Worm (Caenorhabditis elegans) whole organism, L4 larva: ENCODE data around the gene F45D3.1.

Source experiments
- F10B5.3 ChIP-seq: sonication (generic microtip); optimal IDR thresholded peaks from 2 replicates; lab custom pipeline; 2016; ENCODE audit warnings: mild to moderate bottlenecking, missing genetic modification characterization, missing compliant biosample characterization
- F26F4.8 ChIP-seq: fragments of 200-800 bp; sonication (Bioruptor generic); conservative IDR thresholded peaks from 2 replicates; pipeline ENCODE4 v1.3.6; 2022; ENCODE audit warnings: missing genetic modification characterization, missing compliant biosample characterization
- F44E2.7 ChIP-seq: fragments of 200-800 bp; sonication (Bioruptor generic); IDR thresholded peaks from 2 replicates; pipeline ENCODE4 v2.1.2; 2022; ENCODE audit warnings: missing genetic modification characterization, missing compliant biosample characterization
- F49E8.2 ChIP-seq: sonication (generic microtip); optimal IDR thresholded peaks from 2 replicates; lab custom pipeline; 2016; ENCODE audit warnings: missing compliant biosample characterization, mild to moderate bottlenecking, missing genetic modification characterization, borderline replicate concordance
- T20F7.1 ChIP-seq: fragments of 200-800 bp; sonication (Bioruptor generic); optimal IDR thresholded peaks from 2 replicates; lab custom pipeline; 2018; ENCODE audit warnings: mild to moderate bottlenecking, missing genetic modification characterization, missing compliant biosample characterization
- T26A8.4 ChIP-seq: fragments of 200-800 bp; sonication (Bioruptor generic); IDR thresholded peaks from 2 replicates; pipeline ENCODE4 v1.3.6; 2022; ENCODE audit warnings: missing genetic modification characterization, missing compliant biosample characterization
- Y48G9A.11 ChIP-seq: fragments of 200-800 bp; sonication (Bioruptor generic); IDR thresholded peaks from 2 replicates; pipeline ENCODE4 v1.3.6; 2022; ENCODE audit warnings: missing genetic modification reagents, missing genetic modification characterization, missing compliant biosample characterization
- Y5F2A.4 ChIP-seq: fragments of 200-800 bp; sonication (Bioruptor generic); optimal IDR thresholded peaks from 2 replicates; lab custom pipeline; 2018; ENCODE audit warnings: mild to moderate bottlenecking, missing genetic modification characterization, missing compliant biosample characterization
- Y75B8A.6 ChIP-seq: fragments of 200-800 bp; sonication (Bioruptor generic); IDR thresholded peaks from 2 replicates; pipeline ENCODE4 v1.3.6; 2022; ENCODE audit warnings: missing genetic modification reagents, missing genetic modification characterization, missing compliant biosample characterization
- ZK337.2 ChIP-seq: fragments of 200-800 bp; sonication (Bioruptor generic); IDR thresholded peaks from 2 replicates; pipeline ENCODE4 v1.3.6; 2022; ENCODE audit warnings: missing genetic modification reagents, missing genetic modification characterization, missing compliant biosample characterization
- ZK546.5 ChIP-seq, 2 experiments: sonication (generic microtip); optimal IDR thresholded peaks; 2 replicates each; lab custom pipeline; 2017; ENCODE audit warnings: missing biosample characterization in 2 of 2, missing genetic modification characterization in 2 of 2
- ama-1 ChIP-seq: fragments of 150-350 bp; optimal IDR thresholded peaks from 2 replicates; lab custom pipeline; 2014; ENCODE audit warnings: inconsistent platforms, mixed read lengths
- ceh-20 ChIP-seq: fragments of 200-800 bp; sonication (Bioruptor generic); IDR thresholded peaks from 2 replicates; pipeline ENCODE4 v1.3.6; 2022; ENCODE audit warnings: missing genetic modification reagents, missing genetic modification characterization, missing compliant biosample characterization
- ceh-32 ChIP-seq: sonication (generic microtip); optimal IDR thresholded peaks from 2 replicates; lab custom pipeline; 2016; ENCODE audit warnings: mild to moderate bottlenecking, missing genetic modification characterization, missing compliant biosample characterization; ENCODE audit not compliant: poor library complexity
- ceh-44 ChIP-seq: fragments of 200-800 bp; sonication (Bioruptor generic); IDR thresholded peaks from 2 replicates; pipeline ENCODE4 v1.3.6; 2022; ENCODE audit warnings: missing genetic modification reagents, missing genetic modification characterization, missing compliant biosample characterization
- ceh-62 ChIP-seq: sonication (generic microtip); optimal IDR thresholded peaks from 2 replicates; lab custom pipeline; 2017; ENCODE audit warnings: missing biosample characterization, missing genetic modification characterization
- cey-2 ChIP-seq: sonication (generic microtip); optimal IDR thresholded peaks from 3 replicates; lab custom pipeline; 2017; ENCODE audit warnings: missing genetic modification characterization, mild to moderate bottlenecking, missing compliant biosample characterization, antibody characterized with exemption, borderline replicate concordance; ENCODE audit not compliant: insufficient read depth
- ctbp-1 ChIP-seq: fragments of 200-800 bp; sonication (Bioruptor generic); IDR thresholded peaks from 2 replicates; pipeline ENCODE4 v1.3.6; 2022; ENCODE audit warnings: missing genetic modification reagents, missing genetic modification characterization, missing compliant biosample characterization
- dmd-6 ChIP-seq: fragments of 200-800 bp; sonication (Bioruptor generic); IDR thresholded peaks from 2 replicates; pipeline ENCODE4 v1.3.6; 2022; ENCODE audit warnings: missing genetic modification reagents, missing genetic modification characterization, missing compliant biosample characterization
- dmd-9 ChIP-seq: fragments of 200-800 bp; sonication (Bioruptor generic); IDR thresholded peaks from 2 replicates; pipeline ENCODE4 v1.3.6; 2022; ENCODE audit warnings: missing genetic modification reagents, missing genetic modification characterization, missing compliant biosample characterization
- egl-27 ChIP-seq: sonication (generic microtip); optimal IDR thresholded peaks from 3 replicates; lab custom pipeline; 2017; ENCODE audit warnings: missing biosample characterization, missing genetic modification reagents, missing genetic modification characterization
- hlh-11 ChIP-seq: fragments of 200-800 bp; sonication (Bioruptor generic); optimal IDR thresholded peaks from 2 replicates; lab custom pipeline; 2018; ENCODE audit warnings: mild to moderate bottlenecking, missing genetic modification characterization, missing compliant biosample characterization
- hlh-30 ChIP-seq: sonication (generic microtip); optimal IDR thresholded peaks from 2 replicates; lab custom pipeline; 2017; ENCODE audit warnings: antibody characterized with exemption, mild to moderate bottlenecking, missing genetic modification characterization, missing compliant biosample characterization; ENCODE audit not compliant: insufficient read depth
- lin-13 ChIP-seq: fragments of 150-350 bp; optimal IDR thresholded peaks from 2 replicates; lab custom pipeline; 2014; ENCODE audit warnings: missing biosample characterization, missing genetic modification reagents, missing genetic modification characterization
- lin-29 ChIP-seq: fragments of 200-800 bp; sonication (Bioruptor generic); IDR thresholded peaks from 2 replicates; pipeline ENCODE4 v1.3.6; 2022; ENCODE audit warnings: missing genetic modification reagents, missing genetic modification characterization, missing compliant biosample characterization
- lin-39 ChIP-seq: fragments of 150-350 bp; optimal IDR thresholded peaks from 2 replicates; lab custom pipeline; 2014; ENCODE audit warnings: missing biosample characterization, missing genetic modification reagents, missing genetic modification characterization
- madf-5 ChIP-seq, 2 experiments: fragments of 200-800 bp; sonication (Bioruptor generic); IDR thresholded peaks; 2 replicates each; pipeline ENCODE4 v1.3.6; 2022; ENCODE audit warnings: missing compliant biosample characterization in 2 of 2, missing genetic modification characterization in 2 of 2
- mdt-29 ChIP-seq: fragments of 200-800 bp; sonication (Bioruptor generic); IDR thresholded peaks from 2 replicates; pipeline ENCODE4 v1.3.6; 2022; ENCODE audit warnings: missing genetic modification reagents, missing genetic modification characterization, missing compliant biosample characterization
- mep-1 ChIP-seq: fragments of 150-350 bp; sonication (generic microtip); optimal IDR thresholded peaks from 3 replicates; lab custom pipeline; 2014; ENCODE audit warnings: missing biosample characterization, missing genetic modification characterization
- mes-2 ChIP-seq: sonication (generic microtip); optimal IDR thresholded peaks from 2 replicates; lab custom pipeline; 2016; ENCODE audit warnings: missing genotype, mild to moderate bottlenecking, missing genetic modification characterization, missing compliant biosample characterization; ENCODE audit not compliant: poor library complexity, severe bottlenecking
- nhr-102 ChIP-seq: sonication (generic microtip); optimal IDR thresholded peaks from 2 replicates; lab custom pipeline; 2016; ENCODE audit warnings: mild to moderate bottlenecking, missing genetic modification characterization, moderate library complexity, missing compliant biosample characterization
- nhr-11 ChIP-seq: fragments of 150-350 bp; optimal IDR thresholded peaks from 2 replicates; lab custom pipeline; 2014; ENCODE audit warnings: missing biosample characterization, missing genetic modification characterization
- nhr-48 ChIP-seq: sonication (generic microtip); optimal IDR thresholded peaks from 2 replicates; lab custom pipeline; 2016; ENCODE audit warnings: mild to moderate bottlenecking, missing genetic modification characterization, missing compliant biosample characterization
- nhr-6 ChIP-seq: fragments of 150-350 bp; optimal IDR thresholded peaks from 2 replicates; lab custom pipeline; 2014; ENCODE audit warnings: missing biosample characterization, missing genetic modification characterization
- nhr-76 ChIP-seq: fragments of 150-350 bp; optimal IDR thresholded peaks from 2 replicates; lab custom pipeline; 2014; ENCODE audit warnings: missing biosample characterization, missing genetic modification characterization
- nhr-77 ChIP-seq: fragments of 150-350 bp; optimal IDR thresholded peaks from 2 replicates; lab custom pipeline; 2014; ENCODE audit warnings: missing biosample characterization, missing genetic modification characterization
- pha-4 ChIP-seq, 2 experiments: fragments of 150-350 bp in 1 of 2; fragments of 200-800 bp in 1 of 2; sonication (Bioruptor generic) in 1 of 2; IDR thresholded peaks in 1 of 2; optimal IDR thresholded peaks in 1 of 2; 2 replicates each; pipeline versions ENCODE4 v1.3.6 to Lab custom; 2014 to 2022; ENCODE audit warnings: missing genetic modification characterization in 2 of 2, missing genetic modification reagents in 2 of 2, missing biosample characterization in 1 of 2, missing compliant biosample characterization in 1 of 2
- php-3 ChIP-seq: fragments of 200-800 bp; sonication (Bioruptor generic); IDR thresholded peaks from 2 replicates; pipeline ENCODE4 v1.3.6; 2022; ENCODE audit warnings: missing genetic modification reagents, missing genetic modification characterization, missing compliant biosample characterization
- pqm-1 ChIP-seq: sonication (generic microtip); optimal IDR thresholded peaks from 2 replicates; lab custom pipeline; 2017; ENCODE audit warnings: missing biosample characterization, missing genetic modification characterization
- rbr-2 ChIP-seq: sonication (generic microtip); optimal IDR thresholded peaks from 2 replicates; lab custom pipeline; 2016; ENCODE audit warnings: missing genotype, missing genetic modification characterization, missing compliant biosample characterization
- set-16 ChIP-seq: fragments of 200-800 bp; sonication (Bioruptor generic); IDR thresholded peaks from 2 replicates; pipeline ENCODE4 v1.3.6; 2022; ENCODE audit warnings: missing genetic modification reagents, missing genetic modification characterization, missing compliant biosample characterization
- skn-1 ChIP-seq: fragments of 150-350 bp; optimal IDR thresholded peaks from 2 replicates; lab custom pipeline; 2014; ENCODE audit warnings: missing biosample characterization, missing genetic modification characterization
- snpc-1.2 ChIP-seq: fragments of 200-800 bp; sonication (Bioruptor generic); IDR thresholded peaks from 2 replicates; pipeline ENCODE4 v1.3.6; 2022; ENCODE audit warnings: missing genetic modification reagents, missing genetic modification characterization, missing compliant biosample characterization
- unc-130 ChIP-seq: sonication (generic microtip); optimal IDR thresholded peaks from 2 replicates; lab custom pipeline; 2016; ENCODE audit warnings: missing genetic modification reagents, missing genetic modification characterization, missing compliant biosample characterization
- vab-7 ChIP-seq: fragments of 200-800 bp; sonication (Bioruptor generic); IDR thresholded peaks from 2 replicates; pipeline ENCODE4 v1.3.6; 2022; ENCODE audit warnings: missing genetic modification reagents, missing genetic modification characterization, missing compliant biosample characterization
- zfp-2 ChIP-seq: sonication (generic microtip); optimal IDR thresholded peaks from 2 replicates; lab custom pipeline; 2016; ENCODE audit warnings: mild to moderate bottlenecking, missing genetic modification characterization, missing compliant biosample characterization
- ztf-11 ChIP-seq: fragments of 150-350 bp; optimal IDR thresholded peaks from 2 replicates; lab custom pipeline; 2014; ENCODE audit warnings: missing biosample characterization, missing genetic modification characterization
- ztf-7 ChIP-seq: fragments of 150-350 bp; optimal IDR thresholded peaks from 2 replicates; lab custom pipeline; 2014; ENCODE audit warnings: missing biosample characterization, missing genetic modification characterization

Gene F45D3.1

ce11 chrV:12494522-12494921, 32.3 kb upstream of the F45D3.1 start, which contains the start of gene mrps-11:
Gene mrps-11 (minus strand): TSS chrV:12494622.
- TF ChIP-seq lin-13 (GFP tag; lab: Kevin White, UChicago) (no peak), cey-2 (no peak), set-16 (no peak), mes-2 (tag; lab: Kevin White, UChicago) (no peak), vab-7 (GFP tag; lab: Robert Waterston, UW) (no peak), F10B5.3 (no peak), ZK337.2 (GFP tag; lab: Robert Waterston, UW) (no peak), pqm-1 (tag; lab: Kevin White, UChicago) (no peak), pha-4 (GFP tag; IDR thresholded peaks at IDR 0.05; lab: Robert Waterston, UW) (no peak), pha-4 (tag; optimal IDR thresholded peaks at IDR 0.05; lab: Kevin White, UChicago) (no peak), nhr-102 (no peak), nhr-76 (no peak), nhr-6 (tag; lab: Kevin White, UChicago) (no peak), zfp-2 (no peak), snpc-1.2 (GFP tag; lab: Robert Waterston, UW) (no peak), skn-1 (no peak), ceh-32 (tag; lab: Kevin White, UChicago) (no peak), php-3 (GFP tag; lab: Robert Waterston, UW) (no peak), F44E2.7 (GFP tag; lab: Robert Waterston, UW) (no peak), Y5F2A.4 (no peak)

ce11 chrV:12497725-12498263, 29.1 kb upstream of the F45D3.1 start, which contains the start of the genes W04D2.4 and rbm-25:
Gene W04D2.4 (minus strand): TSS chrV:12497755.
Gene rbm-25 (plus strand): TSS chrV:12498213.
- TF ChIP-seq nhr-102 (peak; percentile 67), Y75B8A.6 (GFP tag; lab: Robert Waterston, UW) (no peak), ceh-20 (no peak), pqm-1 (tag; lab: Kevin White, UChicago) (no peak), F49E8.2 (no peak), rbr-2 (tag; lab: Kevin White, UChicago) (peak; percentile 72), T20F7.1 (GFP tag; lab: Kevin White, UChicago) (peak; percentile 80), ztf-7 (tag; lab: Kevin White, UChicago) (peak; percentile 67), nhr-6 (tag; lab: Kevin White, UChicago) (peak; percentile 86), mdt-29 (no peak), hlh-11 (peak; percentile 56), snpc-1.2 (GFP tag; lab: Robert Waterston, UW) (no peak), ctbp-1 (GFP tag; lab: Robert Waterston, UW) (0 out of 2 replicates have a peak, but pooled peaks have one; percentile 52), mep-1 (tag; lab: Kevin White, UChicago) (peak; percentile 72), ceh-62 (tag; lab: Kevin White, UChicago) (no peak), unc-130 (GFP tag; lab: Kevin White, UChicago) (no peak), nhr-11 (tag; lab: Kevin White, UChicago) (no peak), ceh-44 (GFP tag; lab: Robert Waterston, UW) (no peak), nhr-77 (tag; lab: Kevin White, UChicago) (peak; percentile 20), pha-4 (GFP tag; IDR thresholded peaks at IDR 0.05; lab: Robert Waterston, UW) (no peak), pha-4 (tag; optimal IDR thresholded peaks at IDR 0.05; lab: Kevin White, UChicago) (no peak), F26F4.8 (GFP tag; lab: Robert Waterston, UW) (no peak), madf-5 (GFP tag; IDR thresholded peaks at IDR 0.05; lab: Robert Waterston, UW) (no peak), T26A8.4 (peak; percentile 69), lin-39 (tag; lab: Kevin White, UChicago) (no peak), egl-27 (tag; lab: Kevin White, UChicago) (no peak), hlh-30 (peak; percentile 63), dmd-9 (no peak), ZK546.5 (tag; optimal IDR thresholded peaks at IDR 0.05; lab: Kevin White, UChicago) (no peak), ztf-11 (tag; lab: Kevin White, UChicago) (no peak), lin-29 (GFP tag; lab: Robert Waterston, UW) (no peak), nhr-48 (tag; lab: Kevin White, UChicago) (peak; percentile 49), lin-13 (GFP tag; lab: Kevin White, UChicago) (peak; percentile 22), ama-1 (lab: Kevin White, UChicago) (no peak), dmd-6 (GFP tag; lab: Robert Waterston, UW) (peak; percentile 63), zfp-2 (no peak), set-16 (no peak), mes-2 (tag; lab: Kevin White, UChicago) (peak; percentile 89), Y48G9A.11 (GFP tag; lab: Robert Waterston, UW) (no peak)
